Worm (Caenorhabditis elegans): Measurements from ENCODE around the gene F58F12.3.

DNA sequence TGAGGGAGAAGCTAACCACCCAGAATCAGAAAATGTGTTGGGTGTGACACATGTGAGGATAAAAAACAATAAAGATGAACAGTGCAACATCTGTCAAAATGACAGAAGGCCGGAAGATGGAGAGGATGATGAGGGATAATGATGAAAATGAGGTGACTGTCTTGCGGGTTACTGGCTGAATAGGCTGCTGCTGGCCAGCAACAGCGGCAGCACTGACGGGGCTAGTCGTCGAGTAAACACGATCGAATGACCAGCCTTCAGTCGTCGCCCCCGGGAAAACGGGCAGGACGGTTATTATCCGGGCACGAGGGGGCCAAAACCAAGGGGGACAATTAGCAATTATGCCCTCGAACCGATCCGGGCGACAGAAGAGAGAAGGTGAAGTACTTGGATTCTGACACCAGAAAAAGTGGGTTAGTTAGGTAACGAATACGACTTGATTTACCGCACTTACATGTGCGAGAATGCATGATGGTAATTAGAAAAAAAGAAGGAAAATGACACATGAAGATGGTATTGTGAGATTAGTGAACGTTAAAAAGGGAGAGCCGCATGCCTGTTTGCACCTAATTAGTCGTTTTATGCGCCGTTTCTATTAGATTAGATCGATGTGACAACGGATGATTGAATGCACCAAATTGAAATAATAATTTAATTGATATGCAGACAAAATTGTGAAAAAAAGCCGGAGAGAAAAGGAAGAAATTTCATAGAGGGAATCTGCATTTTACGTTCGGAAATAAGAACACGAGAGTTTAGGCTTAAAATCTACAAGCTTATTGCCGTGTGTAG is 20.8 kb upstream of the F58F12.3 start:
- TF ChIP-seq sox-2 (GFP tag; IDR thresholded peaks at IDR 0.05): no peak
- no peak for TF ChIP-seq npax-4 (tag; optimal IDR thresholded peaks at IDR 0.05)
- TF ChIP-seq nhr-232 (tag; optimal IDR thresholded peaks at IDR 0.05): no peak
- TF ChIP-seq ceh-22 (tag; optimal IDR thresholded peaks at IDR 0.05): no peak
- TF ChIP-seq fax-1 (tag; optimal IDR thresholded peaks at IDR 0.05): no peak
- no peak for TF ChIP-seq hlh-6 (tag; optimal IDR thresholded peaks at IDR 0.05)
- TF ChIP-seq hlh-30 (tag; optimal IDR thresholded peaks at IDR 0.05; ENCODE audit: insufficient read depth): no peak

All from whole organism, late embryonic.